Fruit fly (Drosophila melanogaster): ENCODE results near the gene rpk.

Gene rpk

DNA sequence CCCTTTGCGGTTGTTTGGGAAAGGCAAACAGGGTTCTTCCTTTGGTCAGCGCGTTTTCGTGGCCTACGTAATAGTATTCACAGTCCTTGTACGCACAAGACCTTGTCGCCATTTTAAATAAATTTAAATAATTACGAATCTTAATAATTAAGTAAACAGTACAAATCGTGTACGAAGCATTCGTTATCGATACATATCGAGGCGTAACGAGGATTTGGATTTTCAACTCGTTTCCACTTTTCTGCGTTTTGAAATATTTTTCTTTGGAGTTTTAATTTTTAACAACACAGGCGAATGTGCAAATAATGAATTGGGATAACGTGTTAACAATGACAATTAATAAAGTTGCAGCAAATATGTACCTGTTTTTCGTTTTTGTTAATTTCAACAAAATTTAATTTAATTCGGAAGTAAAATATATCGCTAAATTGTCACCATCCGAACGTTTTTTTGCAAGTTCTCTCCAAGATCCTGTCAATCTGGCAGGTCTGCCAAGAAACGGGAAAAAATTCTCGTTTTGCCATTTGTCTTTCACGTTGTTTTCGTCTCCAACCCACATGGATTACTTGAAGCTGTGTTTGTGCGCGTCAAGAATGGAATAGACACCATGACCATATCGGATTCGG, at the start of gene rpk, which contains the start of gene Dlip2:
Gene rpk, plus strand, starts transcription at position 525 of the 626 bp plus-strand sequence.
Gene Dlip2, minus strand, starts transcription at position 199 of the 626 bp plus-strand sequence.
- no peak for TF ChIP-seq CG7368 (GFP tag; optimal IDR thresholded peaks at IDR 0.05)
- TF ChIP-seq Hr4 (GFP tag; optimal IDR thresholded peaks at IDR 0.05) = peak; percentile 8
- peak; percentile 82 for TF ChIP-seq fkh (GFP tag; optimal IDR thresholded peaks at IDR 0.05)
- TF ChIP-seq esn (GFP tag; optimal IDR thresholded peaks at IDR 0.05) = peak; percentile 22
- peak; percentile 50 for TF ChIP-seq CG3032 (tag; optimal IDR thresholded peaks at IDR 0.05)
- TF ChIP-seq Sox15 (GFP tag; optimal IDR thresholded peaks at IDR 0.05) = no peak
- TF ChIP-seq Eip78C (GFP tag) = peak; percentile 24

DNA sequence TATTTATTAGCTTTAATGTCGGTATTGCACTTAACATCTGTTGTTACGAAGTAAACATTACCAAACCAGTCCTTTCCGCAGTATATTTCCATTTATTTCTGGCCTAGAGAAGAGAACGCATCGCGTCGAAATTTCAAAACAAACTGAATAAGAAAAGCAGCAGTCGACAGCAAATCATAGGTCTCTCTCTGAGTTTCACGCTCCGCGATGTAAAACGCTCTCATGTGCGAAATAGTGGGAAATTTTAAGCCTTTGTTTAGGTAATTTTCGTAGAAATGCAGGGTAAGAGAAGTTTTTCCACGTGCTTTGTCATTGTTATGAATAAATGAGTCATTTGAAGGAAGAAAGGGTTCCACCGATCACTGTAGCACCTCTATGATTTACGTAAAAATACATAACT, 46.2 kb upstream of the rpk start:
- TF ChIP-seq CG8319 (GFP tag; optimal IDR thresholded peaks at IDR 0.05) = no peak
- TF ChIP-seq fkh (GFP tag; optimal IDR thresholded peaks at IDR 0.05) = no peak
- TF ChIP-seq ss (GFP tag; optimal IDR thresholded peaks at IDR 0.05) = no peak
- TF ChIP-seq CG6854 (GFP tag; optimal IDR thresholded peaks at IDR 0.05) = no peak
- no peak for TF ChIP-seq CG8632 (GFP tag; optimal IDR thresholded peaks at IDR 0.05)
- TF ChIP-seq dac (GFP tag; optimal IDR thresholded peaks at IDR 0.05) = no peak
- no peak for TF ChIP-seq CG3919 (GFP tag; optimal IDR thresholded peaks at IDR 0.05)
- no peak for TF ChIP-seq CG31627 (GFP tag; optimal IDR thresholded peaks at IDR 0.05)

DNA sequence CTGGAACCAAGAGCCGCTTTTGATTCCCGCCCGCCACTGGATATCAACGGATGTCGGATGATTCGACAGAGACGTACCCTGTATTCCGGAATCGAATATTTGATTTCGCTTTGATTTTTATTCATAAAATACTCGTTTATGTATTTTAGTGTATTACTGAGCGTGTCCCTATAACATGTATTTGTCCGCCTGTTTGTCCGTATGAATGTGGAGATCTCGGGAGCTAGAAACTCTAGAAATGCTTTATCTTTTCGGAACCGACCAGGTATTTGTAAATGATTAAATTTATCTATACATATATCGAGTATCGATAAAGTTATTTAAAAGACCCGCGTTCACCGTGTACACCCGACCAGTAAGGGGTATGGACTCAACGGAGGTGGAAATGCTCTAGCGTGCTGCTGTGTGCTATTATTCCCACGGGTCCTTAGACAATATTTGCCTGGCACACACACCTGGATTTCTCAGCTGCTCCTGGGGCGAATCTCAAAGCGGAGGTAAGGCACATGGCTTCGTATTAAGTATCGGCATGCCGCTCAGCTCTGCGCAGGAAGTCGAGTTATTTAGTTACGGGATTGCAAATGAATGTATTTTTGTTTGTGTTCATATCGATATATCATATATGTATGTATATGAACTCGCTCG, 43.8 kb upstream of the rpk start:
- TF ChIP-seq pdm3 (GFP tag; optimal IDR thresholded peaks at IDR 0.05) (peak; percentile 12), CG8632 (GFP tag; optimal IDR thresholded peaks at IDR 0.05) (no peak), Met (GFP tag; optimal IDR thresholded peaks at IDR 0.05) (no peak), CG10669 (GFP tag; optimal IDR thresholded peaks at IDR 0.05) (no peak), CG6808 (GFP tag; optimal IDR thresholded peaks at IDR 0.05) (no peak), Blimp-1 (GFP tag; optimal IDR thresholded peaks at IDR 0.05) (no peak), Sox15 (GFP tag; optimal IDR thresholded peaks at IDR 0.05) (no peak), CG11294 (GFP tag; IDR thresholded peaks at IDR 0.05) (no peak), acj6 (GFP tag; optimal IDR thresholded peaks at IDR 0.05) (no peak), fkh (GFP tag; optimal IDR thresholded peaks at IDR 0.05) (peak; percentile 35), OdsH (GFP tag; optimal IDR thresholded peaks at IDR 0.05) (no peak), Hr4 (GFP tag; optimal IDR thresholded peaks at IDR 0.05) (no peak), CG11762 (GFP tag; optimal IDR thresholded peaks at IDR 0.05; ENCODE audit: insufficient read depth) (no peak), cyc (GFP tag; optimal IDR thresholded peaks at IDR 0.05) (no peak), fd59A (GFP tag; optimal IDR thresholded peaks at IDR 0.05) (no peak)

DNA sequence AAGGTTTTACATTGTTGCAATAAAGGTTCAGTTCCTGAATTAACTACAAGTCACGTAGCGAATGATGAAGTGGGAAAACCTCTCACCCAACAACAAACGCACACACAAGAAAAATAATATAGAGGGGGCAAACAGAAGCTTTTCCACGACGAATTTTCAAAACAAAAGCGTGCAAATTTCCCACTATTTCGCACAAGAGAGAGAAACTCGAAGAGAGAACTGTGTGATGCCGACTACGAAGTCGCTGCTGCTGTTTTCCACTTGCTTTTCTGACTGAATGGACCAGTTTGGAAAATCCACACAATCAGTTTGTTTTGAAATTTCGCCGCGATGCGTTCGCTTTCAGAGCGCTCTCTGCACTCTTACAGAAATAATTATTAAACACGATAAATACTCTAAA, 33.2 kb upstream of the rpk start, which contains the start of gene 5-HT2A:
Gene 5-HT2A, plus strand, starts transcription at position 301 of the 400 bp plus-strand sequence.
- TF ChIP-seq cyc (GFP tag; optimal IDR thresholded peaks at IDR 0.05) = no peak

DNA sequence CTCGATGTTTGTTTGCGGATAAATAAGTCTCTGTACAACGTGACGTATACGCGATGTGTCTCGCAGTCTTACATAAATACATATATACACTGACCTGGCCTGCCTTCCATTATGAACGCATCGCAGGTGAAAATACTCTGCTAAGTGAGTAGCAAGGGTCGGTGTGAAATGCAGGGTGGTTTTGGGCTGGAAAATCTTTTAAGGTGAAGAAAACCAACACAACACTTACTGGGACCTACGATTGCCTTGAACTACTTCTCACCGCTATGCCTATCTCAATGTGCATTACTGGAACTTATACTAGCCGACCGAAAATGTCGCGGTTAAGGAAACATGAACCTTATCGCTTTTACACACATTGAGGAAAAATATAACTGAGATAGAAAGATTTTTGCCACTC, 29.7 kb upstream of the rpk start:
- TF ChIP-seq Hr4 (GFP tag; optimal IDR thresholded peaks at IDR 0.05) (no peak), cyc (GFP tag; optimal IDR thresholded peaks at IDR 0.05) (no peak), svp (GFP tag) (no peak), CG6163 (GFP tag; IDR thresholded peaks at IDR 0.05) (no peak), CG11762 (GFP tag; optimal IDR thresholded peaks at IDR 0.05; ENCODE audit: insufficient read depth) (no peak), Sox15 (GFP tag; optimal IDR thresholded peaks at IDR 0.05) (no peak), CG32006 (GFP tag; optimal IDR thresholded peaks at IDR 0.05) (no peak), pdm3 (GFP tag; optimal IDR thresholded peaks at IDR 0.05) (no peak), CG7368 (GFP tag; optimal IDR thresholded peaks at IDR 0.05) (no peak), CG8319 (GFP tag; optimal IDR thresholded peaks at IDR 0.05) (no peak), Eip75B (GFP tag; optimal IDR thresholded peaks at IDR 0.05) (no peak), esn (GFP tag; optimal IDR thresholded peaks at IDR 0.05) (no peak), Hr39 (GFP tag; optimal IDR thresholded peaks at IDR 0.05) (no peak), OdsH (GFP tag; optimal IDR thresholded peaks at IDR 0.05) (no peak), CG10669 (GFP tag; optimal IDR thresholded peaks at IDR 0.05) (no peak), Smox (GFP tag; optimal IDR thresholded peaks at IDR 0.05) (no peak)

Measured in whole organism, prepupa.